Fruit fly (Drosophila melanogaster): Measurements from ENCODE around the gene ND-13B.

Gene ND-13B

DNA sequence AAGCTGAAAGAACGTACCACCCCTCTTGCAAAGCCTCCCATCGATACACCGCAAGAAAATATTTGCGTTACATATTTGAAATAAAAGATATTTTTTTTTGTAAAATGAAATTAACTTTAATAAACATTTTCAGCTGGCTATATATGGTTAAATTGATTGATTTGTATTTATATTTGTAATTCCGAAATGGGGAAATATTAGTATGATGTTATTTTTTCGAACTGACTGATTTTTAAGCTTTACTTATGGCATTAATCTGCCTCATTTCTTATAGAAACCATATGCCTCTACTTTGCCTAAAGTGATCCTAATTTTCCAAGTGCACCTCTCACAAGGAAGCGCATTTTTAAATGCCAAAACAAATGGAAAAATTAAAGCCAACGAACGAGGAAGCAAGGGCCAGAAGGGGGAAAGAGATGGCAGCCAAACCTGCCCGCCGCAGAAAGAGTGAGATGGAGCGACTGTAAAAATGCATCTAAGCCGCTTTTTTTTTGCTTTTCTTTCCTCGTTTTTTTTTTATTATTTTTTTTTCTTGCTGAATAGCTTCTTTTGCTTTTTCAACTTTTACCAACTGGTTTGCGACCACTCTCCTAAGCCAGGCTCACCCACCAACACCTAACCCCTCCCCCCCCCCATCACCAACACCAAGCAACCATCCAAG, 19.7 kb upstream of the ND-13B start (continued):
- peak; percentile 23; the same call in 1 of the 2 replicates for TF ChIP-seq CG11294 (GFP tag; IDR thresholded peaks at IDR 0.05)
- peak; percentile 81 for TF ChIP-seq CG6163 (GFP tag; IDR thresholded peaks at IDR 0.05)
- peak; percentile 83 for TF ChIP-seq CG15336 (GFP tag; IDR thresholded peaks at IDR 0.05)
- peak; percentile 65 for TF ChIP-seq CG6792 (GFP tag; optimal IDR thresholded peaks at IDR 0.05)
- peak; percentile 38 for TF ChIP-seq CG3032 (tag; optimal IDR thresholded peaks at IDR 0.05)
- TF ChIP-seq Eip75B (GFP tag; optimal IDR thresholded peaks at IDR 0.05) = peak; percentile 73
- peak; percentile 82 for TF ChIP-seq CG10631 (GFP tag; optimal IDR thresholded peaks at IDR 0.05)
- TF ChIP-seq Sox15 (GFP tag; optimal IDR thresholded peaks at IDR 0.05) = peak; percentile 31
- peak; percentile 66 for TF ChIP-seq net (GFP tag; optimal IDR thresholded peaks at IDR 0.05)
- peak; percentile 83 for TF ChIP-seq lz (GFP tag; optimal IDR thresholded peaks at IDR 0.05)
- peak; percentile 88 for TF ChIP-seq topi (GFP tag; optimal IDR thresholded peaks at IDR 0.05)
- TF ChIP-seq CG34406 (GFP tag; optimal IDR thresholded peaks at IDR 0.05) = peak; percentile 69
- peak; percentile 13 for TF ChIP-seq dsx (GFP tag; optimal IDR thresholded peaks at IDR 0.05; ENCODE audit: poor library complexity, severe bottlenecking)
- TF ChIP-seq salr (GFP tag; optimal IDR thresholded peaks at IDR 0.05) = peak in 1 of 2 experiments; percentile 90
- TF ChIP-seq CG6276 (GFP tag; optimal IDR thresholded peaks at IDR 0.05) = peak; percentile 88
- peak; percentile 79 for TF ChIP-seq pdm3 (GFP tag; optimal IDR thresholded peaks at IDR 0.05)
- TF ChIP-seq Hr39 (GFP tag; optimal IDR thresholded peaks at IDR 0.05) = peak; percentile 78
- TF ChIP-seq CG8119 (GFP tag; IDR thresholded peaks at IDR 0.05) = peak; percentile 93
- peak; percentile 83 for TF ChIP-seq Hr4 (GFP tag; optimal IDR thresholded peaks at IDR 0.05)
- TF ChIP-seq Smox (GFP tag; optimal IDR thresholded peaks at IDR 0.05) = peak; percentile 87
- TF ChIP-seq fd85E (GFP tag; optimal IDR thresholded peaks at IDR 0.05) = no peak
- peak; percentile 12 for TF ChIP-seq CG1621 (tag; optimal IDR thresholded peaks at IDR 0.05)
- TF ChIP-seq Ets21C (GFP tag; optimal IDR thresholded peaks at IDR 0.05) = peak; percentile 66
- peak; percentile 58 for TF ChIP-seq CG16779 (tag; optimal IDR thresholded peaks at IDR 0.05)
- peak; percentile 95 for TF ChIP-seq svp (GFP tag)
- TF ChIP-seq cyc (GFP tag; optimal IDR thresholded peaks at IDR 0.05) = peak; percentile 76
- TF ChIP-seq vri (GFP tag; optimal IDR thresholded peaks at IDR 0.05) = peak; percentile 76
- peak; percentile 83 for TF ChIP-seq acj6 (GFP tag; optimal IDR thresholded peaks at IDR 0.05)
- TF ChIP-seq CG11902 (GFP tag; optimal IDR thresholded peaks at IDR 0.05) = peak; percentile 31
- no peak for TF ChIP-seq CG9139 (GFP tag; optimal IDR thresholded peaks at IDR 0.05)
- peak; percentile 78 for TF ChIP-seq CG8632 (GFP tag; optimal IDR thresholded peaks at IDR 0.05)
- no peak for TF ChIP-seq CG8319 (GFP tag; optimal IDR thresholded peaks at IDR 0.05)
- TF ChIP-seq Met (GFP tag; optimal IDR thresholded peaks at IDR 0.05) = peak; percentile 89
- peak; percentile 89 for TF ChIP-seq Lpt (GFP tag; optimal IDR thresholded peaks at IDR 0.05)
- peak; percentile 46 for TF ChIP-seq CG6808 (GFP tag; optimal IDR thresholded peaks at IDR 0.05)
- TF ChIP-seq CG10669 (GFP tag; optimal IDR thresholded peaks at IDR 0.05) = peak; percentile 26
- no peak for TF ChIP-seq fkh (GFP tag; optimal IDR thresholded peaks at IDR 0.05)
- peak; percentile 81 for TF ChIP-seq CG31627 (GFP tag; optimal IDR thresholded peaks at IDR 0.05)
- TF ChIP-seq Sox14 (GFP tag; optimal IDR thresholded peaks at IDR 0.05) = peak; percentile 87
- TF ChIP-seq eg (GFP tag; IDR thresholded peaks at IDR 0.05) = peak; percentile 94
- peak; percentile 59 for TF ChIP-seq Gug (GFP tag; IDR thresholded peaks at IDR 0.05)

DNA sequence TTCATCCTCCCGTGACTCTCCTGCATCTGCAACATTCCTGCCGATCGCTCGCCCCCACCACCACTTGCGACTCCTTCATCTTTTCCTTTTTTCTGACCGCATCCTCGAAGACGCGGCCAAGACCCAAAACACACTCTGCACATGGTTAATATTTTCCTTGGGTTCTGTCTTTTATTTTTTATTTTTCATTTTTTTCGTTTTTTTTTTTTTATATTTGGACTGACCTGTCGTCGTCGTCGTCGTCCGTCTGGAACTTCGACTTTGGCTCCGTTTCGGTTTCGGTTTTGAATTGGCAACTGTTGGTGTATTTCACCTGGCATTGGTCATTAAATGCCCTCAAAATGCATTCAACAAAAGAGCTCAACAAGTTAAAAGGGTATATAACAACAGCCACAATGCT, 18.1 kb upstream of the ND-13B start:
- TF ChIP-seq Eip93F (GFP tag; optimal IDR thresholded peaks at IDR 0.05) (no peak), vri (GFP tag; optimal IDR thresholded peaks at IDR 0.05) (peak; percentile 17), CG3919 (GFP tag; optimal IDR thresholded peaks at IDR 0.05) (no peak), Met (GFP tag; optimal IDR thresholded peaks at IDR 0.05) (peak; percentile 25), achi (GFP tag; optimal IDR thresholded peaks at IDR 0.05) (peak; percentile 6), Blimp-1 (GFP tag; optimal IDR thresholded peaks at IDR 0.05) (no peak), CG7368 (GFP tag; optimal IDR thresholded peaks at IDR 0.05) (no peak), CG6163 (GFP tag; IDR thresholded peaks at IDR 0.05) (0 out of 3 replicates have a peak, but pooled peaks have one; percentile 38), dsx (GFP tag; optimal IDR thresholded peaks at IDR 0.05; ENCODE audit: poor library complexity, severe bottlenecking) (no peak), CG16779 (tag; optimal IDR thresholded peaks at IDR 0.05) (no peak), Eip78C (GFP tag) (peak; percentile 76), pdm3 (GFP tag; optimal IDR thresholded peaks at IDR 0.05) (peak; percentile 3), salr (GFP tag; optimal IDR thresholded peaks at IDR 0.05) (no peak), net (GFP tag; optimal IDR thresholded peaks at IDR 0.05) (peak; percentile 15), Gug (GFP tag; IDR thresholded peaks at IDR 0.05) (no peak), topi (GFP tag; optimal IDR thresholded peaks at IDR 0.05) (peak; percentile 35), CG34406 (GFP tag; optimal IDR thresholded peaks at IDR 0.05) (no peak), Sox102F (GFP tag; optimal IDR thresholded peaks at IDR 0.05) (peak; percentile 34), svp (GFP tag) (peak; percentile 54), Sox14 (GFP tag; optimal IDR thresholded peaks at IDR 0.05) (no peak)

Measured in whole organism, prepupa.